Fruit fly (Drosophila melanogaster) whole organism, embryonic: ENCODE results near the gene CG17027.

Experiments used
- Abd-B ChIP-seq: fragments of 200-800 bp; sonication (Bioruptor generic); optimal IDR thresholded peaks from 2 replicates; lab custom pipeline; 2018; ENCODE audit warnings: missing biosample characterization, mild to moderate bottlenecking, missing genetic modification characterization, moderate library complexity
- CG12155 ChIP-seq: fragments of 200-800 bp; sonication (Bioruptor generic); optimal IDR thresholded peaks from 3 replicates; lab custom pipeline; 2016; ENCODE audit warnings: missing biosample characterization, missing genetic modification characterization
- CG13287 ChIP-seq: fragments of 200-800 bp; sonication (Bioruptor generic); IDR thresholded peaks from 2 replicates; pipeline ENCODE4 v1.3.6; 2022; ENCODE audit warnings: missing biosample characterization, missing genetic modification characterization; ENCODE audit not compliant: partially characterized antibody
- CG13894 ChIP-seq: fragments of 200-800 bp; sonication (Bioruptor generic); optimal IDR thresholded peaks from 3 replicates; lab custom pipeline; 2018; ENCODE audit warnings: missing biosample characterization, mild to moderate bottlenecking, missing genetic modification characterization, moderate library complexity
- CG15514 ChIP-seq: fragments of 200-800 bp; sonication (Bioruptor generic); optimal IDR thresholded peaks from 3 replicates; lab custom pipeline; 2017; ENCODE audit warnings: missing biosample characterization, missing genetic modification characterization, mild to moderate bottlenecking, moderate library complexity, missing genetic modification reagents
- CG1603 ChIP-seq: fragments of 200-800 bp; sonication (Bioruptor generic); optimal IDR thresholded peaks from 2 replicates; lab custom pipeline; 2019; ENCODE audit warnings: missing biosample characterization, mild to moderate bottlenecking, missing genetic modification characterization, moderate library complexity
- CG18619 ChIP-seq: fragments of 200-800 bp; sonication (Bioruptor generic); optimal IDR thresholded peaks from 3 replicates; lab custom pipeline; 2017; ENCODE audit warnings: missing biosample characterization, mild to moderate bottlenecking, missing genetic modification characterization
- CG18764 ChIP-seq: fragments of 200-800 bp; sonication (Bioruptor generic); optimal IDR thresholded peaks from 3 replicates; lab custom pipeline; 2016; ENCODE audit warnings: missing biosample characterization, missing genetic modification characterization
- CG2678 ChIP-seq: fragments of 200-800 bp; sonication (Bioruptor generic); optimal IDR thresholded peaks from 3 replicates; lab custom pipeline; 2019; ENCODE audit warnings: missing biosample characterization, mild to moderate bottlenecking, missing genetic modification characterization, moderate library complexity
- CG31441 ChIP-seq: fragments of 200-800 bp; sonication (Bioruptor generic); IDR thresholded peaks from 2 replicates; pipeline ENCODE4 v1.3.6; 2022; ENCODE audit warnings: missing biosample characterization, missing genetic modification characterization
- CG32532 ChIP-seq: fragments of 200-800 bp; sonication (Bioruptor generic); IDR thresholded peaks from 2 replicates; pipeline ENCODE4 v1.3.6; 2022; ENCODE audit warnings: missing biosample characterization, missing genetic modification characterization
- CG32767 ChIP-seq: fragments of 200-800 bp; sonication (Bioruptor generic); IDR thresholded peaks from 2 replicates; pipeline ENCODE4 v1.3.6; 2022; ENCODE audit warnings: missing biosample characterization, missing genetic modification characterization
- CG4328 ChIP-seq: fragments of 200-800 bp; sonication (Bioruptor generic); optimal IDR thresholded peaks from 3 replicates; lab custom pipeline; 2017; ENCODE audit warnings: missing biosample characterization, missing genetic modification reagents, missing genetic modification characterization
- CG4404 ChIP-seq: fragments of 200-800 bp; sonication (Bioruptor generic); IDR thresholded peaks from 2 replicates; pipeline ENCODE4 v1.3.6; 2022; ENCODE audit warnings: missing biosample characterization, missing genetic modification characterization
- CG4820 ChIP-seq: fragments of 200-800 bp; sonication (Bioruptor generic); optimal IDR thresholded peaks from 3 replicates; lab custom pipeline; 2016; ENCODE audit warnings: missing biosample characterization, missing genetic modification characterization
- CG6689 ChIP-seq: fragments of 200-800 bp; sonication (Bioruptor generic); IDR thresholded peaks from 2 replicates; pipeline ENCODE4 v1.3.6; 2022; ENCODE audit warnings: missing biosample characterization, missing genetic modification characterization
- CG6854 ChIP-seq: fragments of 200-800 bp; sonication (Bioruptor generic); optimal IDR thresholded peaks from 3 replicates; lab custom pipeline; 2017; ENCODE audit warnings: missing biosample characterization, mild to moderate bottlenecking, missing genetic modification characterization
- CG7357 ChIP-seq: fragments of 200-800 bp; sonication (Bioruptor generic); IDR thresholded peaks from 3 replicates; pipeline ENCODE4 v1.3.6; 2022; ENCODE audit warnings: missing biosample characterization, missing genetic modification characterization
- CG8281 ChIP-seq: fragments of 200-800 bp; sonication (Bioruptor generic); optimal IDR thresholded peaks from 2 replicates; lab custom pipeline; 2018; ENCODE audit warnings: missing biosample characterization, mild to moderate bottlenecking, missing genetic modification characterization, moderate library complexity
- CG8765 ChIP-seq: fragments of 200-800 bp; sonication (Bioruptor generic); IDR thresholded peaks from 2 replicates; pipeline ENCODE4 v1.3.6; 2022; ENCODE audit warnings: missing biosample characterization, missing genetic modification characterization
- CTCF ChIP-seq: fragments of 200-800 bp; sonication (Bioruptor generic); optimal IDR thresholded peaks from 2 replicates; lab custom pipeline; 2017; ENCODE audit warnings: missing biosample characterization, mild to moderate bottlenecking, missing genetic modification characterization, moderate library complexity
- Deaf1 ChIP-seq: fragments of 200-800 bp; optimal IDR thresholded peaks from 3 replicates; lab custom pipeline; 2019; ENCODE audit warnings: missing biosample characterization, mild to moderate bottlenecking, missing genetic modification characterization, moderate library complexity
- Doc2 ChIP-seq: fragments of 200-800 bp; sonication (Bioruptor generic); IDR thresholded peaks from 2 replicates; pipeline ENCODE4 v1.3.6; 2022; ENCODE audit warnings: missing biosample characterization, missing genetic modification characterization
- Eip74EF ChIP-seq, 2 experiments: fragments of 200-800 bp in 1 of 2; fragments of >200 bp in 1 of 2; sonication (Bioruptor generic) in 1 of 2; optimal IDR thresholded peaks; 2 replicates each; lab custom pipeline; 2017 to 2019; ENCODE audit warnings: missing biosample characterization in 2 of 2, missing genetic modification characterization in 2 of 2, mild to moderate bottlenecking in 1 of 2, moderate library complexity in 1 of 2
- Fer1 ChIP-seq: fragments of 200-800 bp; sonication (Bioruptor generic); optimal IDR thresholded peaks from 2 replicates; lab custom pipeline; 2017; ENCODE audit warnings: missing biosample characterization, mild to moderate bottlenecking, missing genetic modification characterization
- HLH3B ChIP-seq: fragments of 200-800 bp; sonication (Bioruptor generic); IDR thresholded peaks from 2 replicates; pipeline ENCODE4 v1.3.6; 2022; ENCODE audit warnings: missing biosample characterization, missing genetic modification characterization
- Meics ChIP-seq: fragments of 200-800 bp; sonication (Bioruptor generic); optimal IDR thresholded peaks from 2 replicates; lab custom pipeline; 2017; ENCODE audit warnings: missing biosample characterization, mild to moderate bottlenecking, missing genetic modification characterization
- Oli ChIP-seq: fragments of 200-800 bp; sonication (Bioruptor generic); optimal IDR thresholded peaks from 2 replicates; lab custom pipeline; 2018; ENCODE audit warnings: missing biosample characterization, mild to moderate bottlenecking, missing genetic modification characterization, moderate library complexity
- Pdp1 ChIP-seq, 2 experiments: fragments of 200-800 bp; sonication (Bioruptor generic); optimal IDR thresholded peaks; 3 replicates each; lab custom pipeline; 2016; ENCODE audit warnings: missing biosample characterization in 2 of 2, missing genetic modification characterization in 2 of 2, mild to moderate bottlenecking in 1 of 2, moderate library complexity in 1 of 2
- Scr ChIP-seq: fragments of 200-800 bp; sonication (Bioruptor generic); IDR thresholded peaks from 2 replicates; pipeline ENCODE4 v1.3.6; 2022; ENCODE audit warnings: missing biosample characterization, missing genetic modification characterization; ENCODE audit not compliant: partially characterized antibody
- Sin3A ChIP-seq: fragments of >200 bp; optimal IDR thresholded peaks from 2 replicates; lab custom pipeline; 2018
- cad ChIP-seq: fragments of >200 bp; optimal IDR thresholded peaks from 2 replicates; lab custom pipeline; 2017; ENCODE audit warnings: missing biosample characterization, missing genetic modification characterization
- cato ChIP-seq: fragments of 200-800 bp; sonication (Bioruptor generic); optimal IDR thresholded peaks from 2 replicates; lab custom pipeline; 2016; ENCODE audit warnings: missing biosample characterization, missing genetic modification characterization, borderline replicate concordance
- chinmo ChIP-seq: fragments of 200-800 bp; sonication (Bioruptor generic); IDR thresholded peaks from 4 replicates; pipeline ENCODE4 v1.3.6; 2022; ENCODE audit warnings: missing biosample characterization, missing genetic modification characterization; ENCODE audit not compliant: partially characterized antibody
- croc ChIP-seq: fragments of 200-800 bp; sonication (Bioruptor generic); conservative IDR thresholded peaks from 3 replicates; pipeline ENCODE4 v1.3.6; 2022; ENCODE audit warnings: missing biosample characterization, missing genetic modification characterization
- crol ChIP-seq: fragments of 200-800 bp; sonication (Bioruptor generic); IDR thresholded peaks from 2 replicates; pipeline ENCODE4 v1.3.6; 2022; ENCODE audit warnings: missing biosample characterization, missing genetic modification characterization
- en ChIP-seq: fragments of 200-800 bp; sonication (Bioruptor generic); optimal IDR thresholded peaks from 2 replicates; lab custom pipeline; 2016; ENCODE audit warnings: missing biosample characterization, missing genetic modification characterization
- ftz-f1 ChIP-seq: fragments of 200-800 bp; sonication (Bioruptor generic); optimal IDR thresholded peaks from 2 replicates; lab custom pipeline; 2016; ENCODE audit warnings: missing biosample characterization, missing genetic modification characterization
- gcm2 ChIP-seq: fragments of 200-800 bp; sonication (Bioruptor generic); optimal IDR thresholded peaks from 2 replicates; lab custom pipeline; 2016; ENCODE audit warnings: missing biosample characterization, missing genetic modification characterization
- ham ChIP-seq: fragments of 200-800 bp; sonication (Bioruptor generic); IDR thresholded peaks from 2 replicates; pipeline ENCODE4 v1.3.6; 2022; ENCODE audit warnings: missing biosample characterization, missing genetic modification characterization
- odd ChIP-seq: fragments of 200-800 bp; sonication (Bioruptor generic); optimal IDR thresholded peaks from 2 replicates; lab custom pipeline; 2017; ENCODE audit warnings: missing biosample characterization, mild to moderate bottlenecking, missing genetic modification characterization
- p53 ChIP-seq: fragments of 200-800 bp; sonication (Bioruptor generic); optimal IDR thresholded peaks from 2 replicates; lab custom pipeline; 2016; ENCODE audit warnings: missing biosample characterization, missing genetic modification characterization
- pb ChIP-seq: fragments of 200-800 bp; sonication (Bioruptor generic); optimal IDR thresholded peaks from 3 replicates; lab custom pipeline; 2016; ENCODE audit warnings: missing biosample characterization, missing genetic modification characterization
- rib ChIP-seq: fragments of 200-800 bp; sonication (Bioruptor generic); IDR thresholded peaks from 2 replicates; pipeline ENCODE4 v1.3.6; 2022; ENCODE audit warnings: missing biosample characterization, missing genetic modification characterization
- shn ChIP-seq: fragments of 200-800 bp; sonication (Bioruptor generic); optimal IDR thresholded peaks from 3 replicates; lab custom pipeline; 2016; ENCODE audit warnings: missing biosample characterization, missing genetic modification characterization
- slou ChIP-seq: fragments of 200-800 bp; sonication (Bioruptor generic); optimal IDR thresholded peaks from 3 replicates; lab custom pipeline; 2016; ENCODE audit warnings: missing biosample characterization, missing genetic modification characterization
- trem ChIP-seq: fragments of 200-800 bp; optimal IDR thresholded peaks from 3 replicates; lab custom pipeline; 2019; ENCODE audit warnings: missing biosample characterization, mild to moderate bottlenecking, missing genetic modification characterization, moderate library complexity
- tup ChIP-seq: fragments of 200-800 bp; sonication (Bioruptor generic); optimal IDR thresholded peaks from 2 replicates; lab custom pipeline; 2016; ENCODE audit warnings: missing biosample characterization, mild to moderate bottlenecking, missing genetic modification characterization, moderate library complexity
- vvl ChIP-seq: fragments of 200-800 bp; sonication (Bioruptor generic); IDR thresholded peaks from 2 replicates; pipeline ENCODE4 v1.3.6; 2022; ENCODE audit warnings: missing biosample characterization, missing genetic modification characterization
- z ChIP-seq: fragments of 200-800 bp; sonication (Bioruptor generic); IDR thresholded peaks from 3 replicates; pipeline ENCODE4 v1.3.6; 2022; ENCODE audit warnings: missing biosample characterization, missing genetic modification characterization

The CG17027 gene

DNA sequence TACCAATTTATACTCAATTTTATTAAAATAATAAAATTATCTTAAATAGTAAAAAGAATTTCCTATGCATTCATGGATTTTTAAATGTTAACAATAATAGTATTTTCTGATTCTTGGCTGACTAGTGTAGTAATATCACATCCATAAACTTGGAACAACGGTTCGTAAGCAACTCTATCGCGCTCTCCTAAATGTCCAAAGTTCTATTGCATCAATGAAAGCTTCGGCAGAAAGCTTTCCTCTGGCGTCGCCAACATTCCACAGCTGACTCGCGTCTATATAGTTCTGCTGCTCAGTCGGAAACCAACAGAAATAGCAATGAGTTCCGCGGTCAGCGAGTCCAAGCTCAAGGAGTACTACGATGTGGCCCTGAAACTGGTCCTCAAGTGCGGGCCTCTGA is 3.1 kb upstream of the CG17027 start, which contains the start of gene CG17029:
Gene CG17029, plus strand, starts transcription at position 113 of the 400 bp plus-strand sequence.
- TF ChIP-seq Scr (GFP tag; lab: Robert Waterston, UW) = peak; percentile 14; the same call in 1 of the 2 replicates
- peak; percentile 44 for TF ChIP-seq CG6854 (GFP tag; lab: Kevin White, UChicago)
- TF ChIP-seq Meics (GFP tag; lab: Kevin White, UChicago) = peak; percentile 6
- 0 out of 4 replicates have a peak, but pooled peaks have one; percentile 25 for TF ChIP-seq chinmo
- peak; percentile 17 for TF ChIP-seq Deaf1 (tag; lab: Kevin White, UChicago)
- peak in 1 of 2 experiments; percentile 42 for TF ChIP-seq Pdp1 (GFP tag; optimal IDR thresholded peaks at IDR 0.05; lab: Kevin White, UChicago)
- TF ChIP-seq CG2678 = peak; percentile 54
- peak; percentile 7 for TF ChIP-seq Fer1 (GFP tag; lab: Kevin White, UChicago)
- TF ChIP-seq CG32532 (GFP tag; lab: Robert Waterston, UW) = peak; percentile 35; the same call in 1 of the 2 replicates
- 0 out of 2 replicates have a peak, but pooled peaks have one; percentile 14 for TF ChIP-seq vvl (GFP tag; lab: Robert Waterston, UW)
- TF ChIP-seq CG4820 (GFP tag; lab: Kevin White, UChicago) = no peak
- no peak for TF ChIP-seq tup (GFP tag; lab: Kevin White, UChicago)
- TF ChIP-seq CG15514 (GFP tag; lab: Kevin White, UChicago) = peak; percentile 24
- peak; percentile 55 for TF ChIP-seq ftz-f1 (GFP tag; lab: Kevin White, UChicago)
- TF ChIP-seq Sin3A (lab: Kevin White, UChicago) = no peak
- 0 out of 2 replicates have a peak, but pooled peaks have one; percentile 29 for TF ChIP-seq CG31441
- TF ChIP-seq ham = no peak
- no peak for TF ChIP-seq trem (tag; lab: Kevin White, UChicago)
- TF ChIP-seq, all 482 proteins: peak for 13

DNA sequence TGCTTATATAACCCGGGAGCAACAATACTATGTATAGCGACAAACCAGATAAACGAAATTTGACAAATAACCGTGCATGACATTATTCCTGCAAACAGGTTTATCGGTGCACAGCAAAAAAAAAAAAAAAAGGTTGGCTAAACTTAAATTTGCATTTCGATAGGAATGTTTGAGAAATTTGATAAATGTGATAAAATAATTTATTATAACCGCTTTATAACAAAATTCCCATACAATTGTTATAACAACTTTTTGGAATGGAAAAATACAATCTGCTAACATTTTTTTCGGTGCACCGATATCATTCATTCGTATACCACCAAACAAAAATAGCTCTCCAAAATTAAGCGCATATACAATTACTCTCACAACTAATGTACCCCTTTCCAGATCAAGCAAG is 2.3 kb upstream of the CG17027 start:
- TF ChIP-seq CG13894 (tag; lab: Kevin White, UChicago) (peak; percentile 12), Scr (GFP tag; lab: Robert Waterston, UW) (no peak), en (GFP tag; lab: Kevin White, UChicago) (no peak), CG13287 (GFP tag; lab: Robert Waterston, UW) (no peak), CG6689 (GFP tag; lab: Robert Waterston, UW) (peak; percentile 65), Abd-B (peak; percentile 51), CG18619 (GFP tag; lab: Kevin White, UChicago) (no peak), cad (no peak), gcm2 (GFP tag; lab: Kevin White, UChicago) (no peak), Doc2 (GFP tag; lab: Robert Waterston, UW) (no peak), cato (GFP tag; lab: Kevin White, UChicago) (no peak), CG8765 (GFP tag; lab: Robert Waterston, UW) (no peak), CTCF (GFP tag; lab: Kevin White, UChicago) (no peak), Eip74EF (GFP tag; optimal IDR thresholded peaks at IDR 0.05; lab: Kevin White, UChicago) (peak in 1 of 2 experiments; percentile 28), CG4328 (GFP tag; lab: Kevin White, UChicago) (no peak), p53 (no peak), CG12155 (no peak), slou (no peak), croc (GFP tag; lab: Robert Waterston, UW) (peak; percentile 53; the same call in 2 of the 3 replicates), HLH3B (peak; percentile 52; the same call in 1 of the 2 replicates), crol (no peak), CG18764 (GFP tag; lab: Kevin White, UChicago) (peak; percentile 10), z (GFP tag; lab: Robert Waterston, UW) (no peak), Oli (tag; lab: Kevin White, UChicago) (peak; percentile 36), CG7357 (peak; percentile 59; the same call in 2 of the 3 replicates), CG8281 (tag; lab: Kevin White, UChicago) (no peak), pb (GFP tag; lab: Kevin White, UChicago) (no peak), CG4404 (GFP tag; lab: Robert Waterston, UW) (peak; percentile 45; the same call in 1 of the 2 replicates), rib (GFP tag; lab: Robert Waterston, UW) (no peak), shn (GFP tag; lab: Kevin White, UChicago) (no peak), CG32767 (GFP tag; lab: Robert Waterston, UW) (peak; percentile 18; the same call in 1 of the 2 replicates), odd (no peak), CG1603 (tag; lab: Kevin White, UChicago) (no peak)
